Worm (Caenorhabditis elegans) whole organism, L4 larva: ENCODE data around the gene wrt-5.

ENCODE experiments used
- F49E8.2 ChIP-seq: sonication (generic microtip); optimal IDR thresholded peaks from 2 replicates; lab custom pipeline; 2016; ENCODE audit warnings: missing compliant biosample characterization, mild to moderate bottlenecking, missing genetic modification characterization, borderline replicate concordance
- R02D3.7 ChIP-seq: fragments of 150-350 bp; sonication (generic microtip); optimal IDR thresholded peaks from 3 replicates; lab custom pipeline; 2014; ENCODE audit warnings: missing biosample characterization, missing genetic modification characterization
- T26A8.4 ChIP-seq: fragments of 200-800 bp; sonication (Bioruptor generic); IDR thresholded peaks from 2 replicates; pipeline ENCODE4 v1.3.6; 2022; ENCODE audit warnings: missing genetic modification characterization, missing compliant biosample characterization
- Y48G9A.11 ChIP-seq: fragments of 200-800 bp; sonication (Bioruptor generic); IDR thresholded peaks from 2 replicates; pipeline ENCODE4 v1.3.6; 2022; ENCODE audit warnings: missing genetic modification reagents, missing genetic modification characterization, missing compliant biosample characterization
- Y5F2A.4 ChIP-seq: fragments of 200-800 bp; sonication (Bioruptor generic); optimal IDR thresholded peaks from 2 replicates; lab custom pipeline; 2018; ENCODE audit warnings: mild to moderate bottlenecking, missing genetic modification characterization, missing compliant biosample characterization
- ZK546.5 ChIP-seq, 2 experiments: sonication (generic microtip); optimal IDR thresholded peaks; 2 replicates each; lab custom pipeline; 2017; ENCODE audit warnings: missing biosample characterization in 2 of 2, missing genetic modification characterization in 2 of 2
- aha-1 ChIP-seq: fragments of 150-350 bp; peaks from one replicate; lab custom pipeline; 2014; ENCODE audit warnings: missing biosample characterization, missing genetic modification characterization
- ceh-28 ChIP-seq: fragments of 150-350 bp; optimal IDR thresholded peaks from 2 replicates; lab custom pipeline; 2014; ENCODE audit warnings: missing biosample characterization, missing genetic modification reagents, missing genetic modification characterization
- ceh-32 ChIP-seq: sonication (generic microtip); optimal IDR thresholded peaks from 2 replicates; lab custom pipeline; 2016; ENCODE audit warnings: mild to moderate bottlenecking, missing genetic modification characterization, missing compliant biosample characterization; ENCODE audit not compliant: poor library complexity
- ceh-44 ChIP-seq: fragments of 200-800 bp; sonication (Bioruptor generic); IDR thresholded peaks from 2 replicates; pipeline ENCODE4 v1.3.6; 2022; ENCODE audit warnings: missing genetic modification reagents, missing genetic modification characterization, missing compliant biosample characterization
- ceh-62 ChIP-seq: sonication (generic microtip); optimal IDR thresholded peaks from 2 replicates; lab custom pipeline; 2017; ENCODE audit warnings: missing biosample characterization, missing genetic modification characterization
- daf-16 ChIP-seq, 3 experiments: sonication (generic microtip); optimal IDR thresholded peaks; 2 replicates each; lab custom pipeline; 2016 to 2017; ENCODE audit warnings: missing genetic modification characterization in 3 of 3, missing genetic modification reagents in 3 of 3, mild to moderate bottlenecking in 2 of 3, missing compliant biosample characterization in 2 of 3, missing biosample characterization in 1 of 3, moderate library complexity in 1 of 3
- daf-8 ChIP-seq: fragments of 200-800 bp; sonication (Bioruptor generic); IDR thresholded peaks from 2 replicates; pipeline ENCODE4 v1.3.6; 2022; ENCODE audit warnings: missing genetic modification characterization, missing compliant biosample characterization
- dmd-9 ChIP-seq: fragments of 200-800 bp; sonication (Bioruptor generic); IDR thresholded peaks from 2 replicates; pipeline ENCODE4 v1.3.6; 2022; ENCODE audit warnings: missing genetic modification reagents, missing genetic modification characterization, missing compliant biosample characterization
- fkh-10 ChIP-seq: fragments of 150-350 bp; optimal IDR thresholded peaks from 2 replicates; lab custom pipeline; 2014; ENCODE audit warnings: missing biosample characterization, missing genetic modification reagents, missing genetic modification characterization
- jun-1 ChIP-seq: fragments of 150-350 bp; optimal IDR thresholded peaks from 2 replicates; lab custom pipeline; 2014; ENCODE audit warnings: missing biosample characterization, missing genetic modification reagents, missing genetic modification characterization
- lim-7 ChIP-seq: fragments of 200-800 bp; sonication (Bioruptor generic); IDR thresholded peaks from 2 replicates; pipeline ENCODE4 v1.3.6; 2022; ENCODE audit warnings: missing genetic modification characterization, missing compliant biosample characterization
- lin-39 ChIP-seq: fragments of 150-350 bp; optimal IDR thresholded peaks from 2 replicates; lab custom pipeline; 2014; ENCODE audit warnings: missing biosample characterization, missing genetic modification reagents, missing genetic modification characterization
- mes-2 ChIP-seq: sonication (generic microtip); optimal IDR thresholded peaks from 2 replicates; lab custom pipeline; 2016; ENCODE audit warnings: missing genotype, mild to moderate bottlenecking, missing genetic modification characterization, missing compliant biosample characterization; ENCODE audit not compliant: poor library complexity, severe bottlenecking
- mxl-2 ChIP-seq: fragments of 200-800 bp; sonication (Bioruptor generic); conservative IDR thresholded peaks from 2 replicates; pipeline ENCODE4 v1.3.6; 2022; ENCODE audit warnings: missing genetic modification reagents, missing genetic modification characterization, missing compliant biosample characterization
- nhr-10 ChIP-seq: fragments of 150-350 bp; optimal IDR thresholded peaks from 2 replicates; lab custom pipeline; 2014; ENCODE audit warnings: missing biosample characterization, missing genetic modification characterization
- nhr-102 ChIP-seq: sonication (generic microtip); optimal IDR thresholded peaks from 2 replicates; lab custom pipeline; 2016; ENCODE audit warnings: mild to moderate bottlenecking, missing genetic modification characterization, moderate library complexity, missing compliant biosample characterization
- nhr-41 ChIP-seq: fragments of 200-800 bp; sonication (Bioruptor generic); IDR thresholded peaks from 2 replicates; pipeline ENCODE4 v1.3.6; 2022; ENCODE audit warnings: missing genetic modification reagents, missing genetic modification characterization, missing compliant biosample characterization
- nhr-77 ChIP-seq: fragments of 150-350 bp; optimal IDR thresholded peaks from 2 replicates; lab custom pipeline; 2014; ENCODE audit warnings: missing biosample characterization, missing genetic modification characterization
- rbr-2 ChIP-seq: sonication (generic microtip); optimal IDR thresholded peaks from 2 replicates; lab custom pipeline; 2016; ENCODE audit warnings: missing genotype, missing genetic modification characterization, missing compliant biosample characterization
- sdz-12 ChIP-seq: fragments of 200-800 bp; sonication (Bioruptor generic); optimal IDR thresholded peaks from 2 replicates; lab custom pipeline; 2018; ENCODE audit warnings: mild to moderate bottlenecking, missing genetic modification characterization, missing compliant biosample characterization
- set-16 ChIP-seq: fragments of 200-800 bp; sonication (Bioruptor generic); IDR thresholded peaks from 2 replicates; pipeline ENCODE4 v1.3.6; 2022; ENCODE audit warnings: missing genetic modification reagents, missing genetic modification characterization, missing compliant biosample characterization
- spr-3 ChIP-seq: fragments of 200-800 bp; sonication (Bioruptor generic); optimal IDR thresholded peaks from 2 replicates; lab custom pipeline; 2018; ENCODE audit warnings: mild to moderate bottlenecking, missing genetic modification characterization, missing compliant biosample characterization
- unc-62 ChIP-seq, 3 experiments: fragments of 150-350 bp in 1 of 3; sonication (generic microtip); optimal IDR thresholded peaks in 2 of 3; peaks in 1 of 3; 1 replicate in 1 of 3; 2 replicates in 2 of 3; lab custom pipeline; 2014 to 2017; ENCODE audit warnings: missing biosample characterization in 3 of 3, missing genetic modification characterization in 3 of 3, missing genetic modification reagents in 3 of 3, missing genotype in 1 of 3

wrt-5 gene

ce11 chrIV:4084109-4084508 lies 32.7 kb upstream of the wrt-5 start, which contains the start of gene C35B1.5 (continued):
- no peak for TF ChIP-seq F49E8.2 (tag; lab: Kevin White, UChicago)

- TF ChIP-seq nhr-102 (tag; lab: Kevin White, UChicago) (peak; percentile 42), daf-16 (GFP tag; optimal IDR thresholded peaks at IDR 0.05; lab: Kevin White, UChicago) (no peak), daf-16 (tag; optimal IDR thresholded peaks at IDR 0.05; lab: Kevin White, UChicago) (peak; percentile 2), sdz-12 (GFP tag; lab: Kevin White, UChicago) (no peak), aha-1 (tag; lab: Kevin White, UChicago) (peak; percentile 44), T26A8.4 (no peak), spr-3 (GFP tag; lab: Kevin White, UChicago) (no peak)
Measured at ce11 chrIV:4083094-4083493, 31.7 kb upstream of the wrt-5 start.

ce11 chrIV:4082599-4082998 lies 31.2 kb upstream of the wrt-5 start:
- TF ChIP-seq unc-62 (GFP tag; optimal IDR thresholded peaks at IDR 0.05 in 1 of 2; lab: Kevin White, UChicago) (peak in 1 of 2 experiments; percentile 93), unc-62 (tag; optimal IDR thresholded peaks at IDR 0.05; lab: Kevin White, UChicago) (no peak), Y48G9A.11 (no peak)

ce11 chrIV:4080846-4081245 lies 29.4 kb upstream of the wrt-5 start, which contains the start of the genes C35B1.9 and C35B1.3:
Gene C35B1.9, minus strand, starts transcription at chrIV:4080946.
Gene C35B1.3, plus strand, starts transcription at chrIV:4081151.
- TF ChIP-seq unc-62 (GFP tag; optimal IDR thresholded peaks at IDR 0.05 in 1 of 2; lab: Kevin White, UChicago), result peak in 1 of 2 experiments; percentile 11
- TF ChIP-seq unc-62 (tag; optimal IDR thresholded peaks at IDR 0.05; lab: Kevin White, UChicago), result no peak
- no peak for TF ChIP-seq daf-16 (GFP tag; optimal IDR thresholded peaks at IDR 0.05; lab: Kevin White, UChicago)
- no peak for TF ChIP-seq daf-16 (tag; optimal IDR thresholded peaks at IDR 0.05; lab: Kevin White, UChicago)

ce11 chrIV:4079514-4079913 lies 28.1 kb upstream of the wrt-5 start, which contains the start of gene C35B1.4:
Gene C35B1.4, plus strand, starts transcription at chrIV:4079814.
- TF ChIP-seq Y5F2A.4 (no peak), ceh-28 (tag; lab: Kevin White, UChicago) (no peak), ceh-62 (tag; lab: Kevin White, UChicago) (no peak), ZK546.5 (tag; optimal IDR thresholded peaks at IDR 0.05; lab: Kevin White, UChicago) (no peak)
- TF ChIP-seq, all 104 proteins: peak for 0

ce11 chrIV:4078901-4079300 lies 27.5 kb upstream of the wrt-5 start, which contains the start of gene C35B1.8:
Gene C35B1.8, minus strand, starts transcription at chrIV:4079001.
- TF ChIP-seq mes-2 (no peak), jun-1 (tag; lab: Kevin White, UChicago) (no peak), nhr-10 (tag; lab: Kevin White, UChicago) (no peak), nhr-77 (tag; lab: Kevin White, UChicago) (no peak), lin-39 (tag; lab: Kevin White, UChicago) (no peak), R02D3.7 (tag; lab: Kevin White, UChicago) (no peak), nhr-41 (GFP tag; lab: Robert Waterston, UW) (no peak), lim-7 (GFP tag; lab: Robert Waterston, UW) (no peak), fkh-10 (GFP tag; lab: Kevin White, UChicago) (no peak), rbr-2 (no peak), mxl-2 (GFP tag; lab: Robert Waterston, UW) (no peak), ceh-44 (GFP tag; lab: Robert Waterston, UW) (no peak), dmd-9 (no peak), daf-8 (GFP tag; lab: Robert Waterston, UW) (no peak), ceh-28 (tag; lab: Kevin White, UChicago) (no peak)

ce11 chrIV:4076690-4077295 lies 25.4 kb upstream of the wrt-5 start:
- TF ChIP-seq set-16 (GFP tag; lab: Robert Waterston, UW) (peak; percentile 97), daf-8 (GFP tag; lab: Robert Waterston, UW) (no peak), ceh-32 (no peak)
